Worm (Caenorhabditis elegans) whole organism, mixed stage, embryonic: ENCODE measurements around the gene sdz-37.
"Not testable (repeated sequence)": the region's sequence is repeated elsewhere in the genome, so short reads cannot be mapped to it uniquely, and the experiment has no call there.

ENCODE experiments used
- M03D4.4 ChIP-seq: sonication (generic microtip); optimal IDR thresholded peaks from 2 replicates; lab custom pipeline; 2017; ENCODE audit warnings: mild to moderate bottlenecking, missing genetic modification characterization, missing compliant biosample characterization
- bed-3 ChIP-seq: fragments of 200-800 bp; sonication (Bioruptor generic); optimal IDR thresholded peaks from 3 replicates; lab custom pipeline; 2018; ENCODE audit warnings: mild to moderate bottlenecking, missing genetic modification characterization, moderate library complexity, missing compliant biosample characterization
- blmp-1 ChIP-seq: fragments of 150-350 bp; optimal IDR thresholded peaks from 2 replicates; lab custom pipeline; 2014; ENCODE audit warnings: missing biosample characterization, missing genetic modification characterization
- ceh-83 ChIP-seq: fragments of 200-800 bp; sonication (Bioruptor generic); optimal IDR thresholded peaks from 2 replicates; lab custom pipeline; 2018; ENCODE audit warnings: mild to moderate bottlenecking, missing genetic modification characterization, missing compliant biosample characterization
- ces-1 ChIP-seq: fragments of 150-350 bp; optimal IDR thresholded peaks from 2 replicates; lab custom pipeline; 2014; ENCODE audit warnings: missing biosample characterization, missing genetic modification reagents, missing genetic modification characterization
- cnd-1 ChIP-seq: fragments of 200-800 bp; sonication (Bioruptor generic); optimal IDR thresholded peaks from 2 replicates; lab custom pipeline; 2018; ENCODE audit warnings: mild to moderate bottlenecking, missing genetic modification characterization, missing compliant biosample characterization
- drap-1 ChIP-seq: fragments of 200-800 bp; sonication (Bioruptor generic); optimal IDR thresholded peaks from 3 replicates; lab custom pipeline; 2018; ENCODE audit warnings: mild to moderate bottlenecking, missing genetic modification characterization, missing compliant biosample characterization
- elt-1 ChIP-seq: sonication (generic microtip); optimal IDR thresholded peaks from 2 replicates; lab custom pipeline; 2017; ENCODE audit warnings: missing genetic modification characterization, mild to moderate bottlenecking, missing compliant biosample characterization, antibody characterized with exemption, moderate library complexity, borderline replicate concordance; ENCODE audit not compliant: insufficient read depth
- elt-3 ChIP-seq: fragments of 150-350 bp; optimal IDR thresholded peaks from 2 replicates; lab custom pipeline; 2014; ENCODE audit warnings: missing biosample characterization, missing genetic modification characterization
- ham-2 ChIP-seq: fragments of 200-800 bp; sonication (Bioruptor generic); optimal IDR thresholded peaks from 2 replicates; lab custom pipeline; 2018; ENCODE audit warnings: mild to moderate bottlenecking, missing genetic modification characterization, missing compliant biosample characterization
- hlh-1 ChIP-seq: fragments of 150-350 bp; optimal IDR thresholded peaks from 2 replicates; lab custom pipeline; 2014; ENCODE audit warnings: missing biosample characterization, missing genetic modification reagents, missing genetic modification characterization
- lin-13 ChIP-seq: fragments of 150-350 bp; optimal IDR thresholded peaks from 2 replicates; lab custom pipeline; 2014; ENCODE audit warnings: missing biosample characterization, missing genetic modification characterization
- lin-32 ChIP-seq: fragments of 200-800 bp; sonication (Bioruptor generic); optimal IDR thresholded peaks from 2 replicates; lab custom pipeline; 2018; ENCODE audit warnings: mild to moderate bottlenecking, missing genetic modification characterization, missing compliant biosample characterization
- lsy-2 ChIP-seq: fragments of 150-350 bp; optimal IDR thresholded peaks from 2 replicates; lab custom pipeline; 2014; ENCODE audit warnings: missing biosample characterization, missing genetic modification characterization
- mab-5 ChIP-seq: fragments of 150-350 bp; optimal IDR thresholded peaks from 2 replicates; lab custom pipeline; 2014; ENCODE audit warnings: missing biosample characterization, missing genetic modification characterization
- mep-1 ChIP-seq: fragments of 150-350 bp; optimal IDR thresholded peaks from 2 replicates; lab custom pipeline; 2017; ENCODE audit warnings: missing biosample characterization, missing genetic modification reagents, missing genetic modification characterization, inconsistent platforms
- mls-2 ChIP-seq: sonication (generic microtip); optimal IDR thresholded peaks from 2 replicates; lab custom pipeline; 2016; ENCODE audit warnings: mild to moderate bottlenecking, missing genetic modification characterization, moderate library complexity, missing compliant biosample characterization
- nhr-2 ChIP-seq: fragments of 150-350 bp; optimal IDR thresholded peaks from 2 replicates; lab custom pipeline; 2014; ENCODE audit warnings: missing biosample characterization, missing genetic modification characterization
- nhr-237 ChIP-seq: fragments of 150-350 bp; optimal IDR thresholded peaks from 2 replicates; lab custom pipeline; 2014; ENCODE audit warnings: missing biosample characterization, missing genetic modification characterization
- nhr-28 ChIP-seq: fragments of 150-350 bp; optimal IDR thresholded peaks from 2 replicates; lab custom pipeline; 2014; ENCODE audit warnings: missing biosample characterization, missing genetic modification characterization
- nhr-76 ChIP-seq: sonication (generic microtip); optimal IDR thresholded peaks from 2 replicates; lab custom pipeline; 2017; ENCODE audit warnings: missing biosample characterization, missing genetic modification characterization
- pha-4 ChIP-seq: fragments of 150-350 bp; optimal IDR thresholded peaks from 2 replicates; lab custom pipeline; 2018; ENCODE audit warnings: missing biosample characterization, missing genetic modification reagents, missing genetic modification characterization
- sem-2 ChIP-seq: fragments of 200-800 bp; sonication (Bioruptor generic); optimal IDR thresholded peaks from 2 replicates; lab custom pipeline; 2018; ENCODE audit warnings: mild to moderate bottlenecking, missing genetic modification characterization, missing compliant biosample characterization
- snpc-4 ChIP-seq: fragments of 150-350 bp; optimal IDR thresholded peaks from 2 replicates; lab custom pipeline; 2014; ENCODE audit warnings: missing biosample characterization, missing genetic modification characterization
- tbx-8 ChIP-seq: fragments of 200-800 bp; sonication (Bioruptor generic); optimal IDR thresholded peaks from 2 replicates; lab custom pipeline; 2018; ENCODE audit warnings: mild to moderate bottlenecking, missing genetic modification characterization, moderate library complexity, missing compliant biosample characterization
- unc-120 ChIP-seq: sonication (generic microtip); optimal IDR thresholded peaks from 2 replicates; lab custom pipeline; 2017; ENCODE audit warnings: missing genetic modification characterization, missing compliant biosample characterization; ENCODE audit not compliant: poor library complexity, severe bottlenecking
- unc-39 ChIP-seq: fragments of 150-350 bp; optimal IDR thresholded peaks from 2 replicates; lab custom pipeline; 2014; ENCODE audit warnings: missing biosample characterization, missing genetic modification characterization
- zip-8 ChIP-seq: fragments of 150-350 bp; optimal IDR thresholded peaks from 2 replicates; lab custom pipeline; 2014; ENCODE audit warnings: missing biosample characterization, missing genetic modification characterization
- ztf-11 ChIP-seq: fragments of 150-350 bp; optimal IDR thresholded peaks from 2 replicates; lab custom pipeline; 2014; ENCODE audit warnings: missing biosample characterization, missing genetic modification characterization

Gene sdz-37

ce11 chrII:10483860-10484259 lies 19.2 kb downstream of the sdz-37 start:
- no peak for TF ChIP-seq unc-120 (tag; lab: Kevin White, UChicago)
- TF ChIP-seq nhr-28 (tag; lab: Kevin White, UChicago) = no peak
- no peak for TF ChIP-seq ham-2 (GFP tag; lab: Kevin White, UChicago)

ce11 chrII:10485640-10486039 lies 21.0 kb downstream of the sdz-37 start:
- TF ChIP-seq cnd-1 (tag; lab: Kevin White, UChicago) = no peak
- no peak for TF ChIP-seq nhr-76 (tag; lab: Kevin White, UChicago)
- no peak for TF ChIP-seq bed-3
- no peak for TF ChIP-seq ztf-11 (tag; lab: Kevin White, UChicago)

ce11 chrII:10486738-10487137 lies 22.1 kb downstream of the sdz-37 start, which contains the start of gene ZK666.15:
Gene ZK666.15, plus strand, starts transcription at chrII:10487038.
- TF ChIP-seq mls-2 (no peak), M03D4.4 (tag; lab: Kevin White, UChicago) (no peak), nhr-237 (no peak), tbx-8 (GFP tag; lab: Kevin White, UChicago) (no peak), zip-8 (no peak), sem-2 (GFP tag; lab: Kevin White, UChicago) (no peak), unc-39 (tag; lab: Kevin White, UChicago) (no peak), lin-32 (GFP tag; lab: Kevin White, UChicago) (no peak), nhr-28 (tag; lab: Kevin White, UChicago) (no peak), mab-5 (tag; lab: Kevin White, UChicago) (no peak), lin-13 (tag; lab: Kevin White, UChicago) (no peak), nhr-76 (tag; lab: Kevin White, UChicago) (no peak), hlh-1 (tag; lab: Kevin White, UChicago) (no peak), ceh-83 (GFP tag; lab: Kevin White, UChicago) (no peak)

- TF ChIP-seq nhr-28 (tag; lab: Kevin White, UChicago) = no peak
- TF ChIP-seq tbx-8 (GFP tag; lab: Kevin White, UChicago) = no peak
- no peak for TF ChIP-seq nhr-2
- TF ChIP-seq lin-32 (GFP tag; lab: Kevin White, UChicago) = no peak
- TF ChIP-seq elt-3 (tag; lab: Kevin White, UChicago) = no peak
- TF ChIP-seq zip-8 = no peak
These were observed 25.7 kb downstream of the sdz-37 start, which contains the start of gene clec-61 for ce11 chrII:10490329-10490728. Gene clec-61, minus strand, starts transcription at chrII:10490537.

- not testable (repeated sequence) for TF ChIP-seq mab-5 (tag; lab: Kevin White, UChicago); zip-8; nhr-28 (tag; lab: Kevin White, UChicago)
These were observed 28.4 kb downstream of the sdz-37 start, which contains the start of gene ZK666.8 for ce11 chrII:10493034-10493433. Gene ZK666.8, minus strand, starts transcription at chrII:10493134.

ce11 chrII:10494467-10494866 lies 29.8 kb downstream of the sdz-37 start, which contains the start of gene ZK666.14:
Gene ZK666.14, plus strand, starts transcription at chrII:10494767.
- TF ChIP-seq blmp-1 (tag; lab: Kevin White, UChicago) (no peak), lsy-2 (no peak), mls-2 (no peak), unc-120 (tag; lab: Kevin White, UChicago) (no peak), ztf-11 (tag; lab: Kevin White, UChicago) (no peak), mab-5 (tag; lab: Kevin White, UChicago) (no peak), nhr-76 (tag; lab: Kevin White, UChicago) (no peak), lin-32 (GFP tag; lab: Kevin White, UChicago) (no peak), drap-1 (GFP tag; lab: Kevin White, UChicago) (no peak)
- TF ChIP-seq, all 35 proteins: peak for 0

ce11 chrII:10495912-10496311 lies 31.2 kb downstream of the sdz-37 start, which contains the start of gene ZK666.12:
Gene ZK666.12, plus strand, starts transcription at chrII:10496212.
- no peak for TF ChIP-seq lin-13 (tag; lab: Kevin White, UChicago)

- no peak for TF ChIP-seq drap-1 (GFP tag; lab: Kevin White, UChicago)
- no peak for TF ChIP-seq blmp-1 (tag; lab: Kevin White, UChicago)
- no peak for TF ChIP-seq ceh-83 (GFP tag; lab: Kevin White, UChicago)
- TF ChIP-seq unc-39 (tag; lab: Kevin White, UChicago) = no peak
- no peak for TF ChIP-seq ces-1 (GFP tag; lab: Kevin White, UChicago)
- no peak for TF ChIP-seq lsy-2
- no peak for TF ChIP-seq mab-5 (tag; lab: Kevin White, UChicago)
- TF ChIP-seq mep-1 (tag; lab: Kevin White, UChicago) = no peak
- no peak for TF ChIP-seq ztf-11 (tag; lab: Kevin White, UChicago)
- TF ChIP-seq nhr-28 (tag; lab: Kevin White, UChicago) = no peak
- TF ChIP-seq M03D4.4 (tag; lab: Kevin White, UChicago) = no peak
- TF ChIP-seq lin-13 (tag; lab: Kevin White, UChicago) = no peak
- TF ChIP-seq snpc-4 (tag; lab: Kevin White, UChicago) = no peak
- no peak for TF ChIP-seq elt-1 (tag; lab: Kevin White, UChicago)
- no peak for TF ChIP-seq nhr-237
- no peak for TF ChIP-seq unc-120 (tag; lab: Kevin White, UChicago)
- no peak for TF ChIP-seq ham-2 (GFP tag; lab: Kevin White, UChicago)
- no peak for TF ChIP-seq pha-4
These were observed 36.0 kb downstream of the sdz-37 start for ce11 chrII:10500674-10501073.
